Worm (Caenorhabditis elegans): ENCODE results near the gene T21C9.6.

ce11 chrV:10540024-10540423 is 41.7 kb upstream of the T21C9.6 start, which contains the start of gene degt-1:
- TF ChIP-seq unc-130 (GFP tag; optimal IDR thresholded peaks at IDR 0.05) = no peak
- TF ChIP-seq B0336.3 (GFP tag; IDR thresholded peaks at IDR 0.05) = no peak
- no peak for TF ChIP-seq him-1 (tag; optimal IDR thresholded peaks at IDR 0.05)
- TF ChIP-seq ceh-27 (GFP tag; optimal IDR thresholded peaks at IDR 0.05) = no peak
